Worm (Caenorhabditis elegans): ENCODE measurements around the gene dsc-1.

dsc-1 gene

ce11 chrX:15076042-15076565 is 41.5 kb upstream of the dsc-1 start, which contains the start of the genes H40L08.3 and H40L08.9 (continued):
- TF ChIP-seq lsl-1 (GFP tag; optimal IDR thresholded peaks at IDR 0.05) (no peak), Y56A3A.18 (GFP tag; IDR thresholded peaks at IDR 0.05) (no peak), mes-4 (tag; optimal IDR thresholded peaks at IDR 0.05) (no peak), athp-1 (tag; optimal IDR thresholded peaks at IDR 0.05) (no peak), attf-3 (GFP tag; conservative IDR thresholded peaks at IDR 0.05) (no peak), mel-28 (tag; optimal IDR thresholded peaks at IDR 0.05; ENCODE audit: borderline replicate concordance) (peak; percentile 6), zim-3 (tag; optimal IDR thresholded peaks at IDR 0.05) (peak; percentile 42), snpc-1.1 (tag; optimal IDR thresholded peaks at IDR 0.05; ENCODE audit: insufficient read depth) (no peak), ztf-22 (GFP tag; optimal IDR thresholded peaks at IDR 0.05) (peak; percentile 22), zfh-2 (GFP tag; conservative IDR thresholded peaks at IDR 0.05) (no peak), F57C9.4 (tag; optimal IDR thresholded peaks at IDR 0.05) (no peak), aptf-2 (GFP tag; conservative IDR thresholded peaks at IDR 0.05) (no peak), let-526 (GFP tag; IDR thresholded peaks at IDR 0.05) (no peak), sea-2 (GFP tag; IDR thresholded peaks at IDR 0.05) (no peak), ceh-58 (GFP tag; IDR thresholded peaks at IDR 0.05) (no peak), Y79H2A.3 (GFP tag; conservative IDR thresholded peaks at IDR 0.05) (no peak), ekl-4 (GFP tag; IDR thresholded peaks at IDR 0.05) (no peak), F39B2.1 (GFP tag; IDR thresholded peaks at IDR 0.05) (no peak), egl-44 (GFP tag; IDR thresholded peaks at IDR 0.05) (no peak), ceh-100 (GFP tag; IDR thresholded peaks at IDR 0.05) (no peak), chd-7 (tag; optimal IDR thresholded peaks at IDR 0.05) (no peak), pbrm-1 (GFP tag; IDR thresholded peaks at IDR 0.05) (no peak), nfya-1 (tag; optimal IDR thresholded peaks at IDR 0.05; ENCODE audit: borderline replicate concordance, insufficient read depth) (no peak), ztf-25 (GFP tag; IDR thresholded peaks at IDR 0.05) (no peak), nfya-2 (GFP tag; IDR thresholded peaks at IDR 0.05) (0 out of 2 replicates have a peak, but pooled peaks have one; percentile 51), Y95B8A.8 (GFP tag; IDR thresholded peaks at IDR 0.05) (no peak), T26A5.8 (tag; optimal IDR thresholded peaks at IDR 0.05) (no peak), F23B12.7 (tag; optimal IDR thresholded peaks at IDR 0.05; ENCODE audit: insufficient read depth) (no peak), gei-17 (GFP tag; optimal IDR thresholded peaks at IDR 0.05) (peak; percentile 22), ztf-26 (tag; optimal IDR thresholded peaks at IDR 0.05) (peak; percentile 77), repo-1 (tag; optimal IDR thresholded peaks at IDR 0.05) (no peak), ceh-79 (tag; optimal IDR thresholded peaks at IDR 0.05) (no peak), ztf-18 (tag; optimal IDR thresholded peaks at IDR 0.05) (no peak), cebp-2 (GFP tag; IDR thresholded peaks at IDR 0.05) (no peak), lin-35 (GFP tag; optimal IDR thresholded peaks at IDR 0.05) (no peak), snpc-4 (GFP tag; optimal IDR thresholded peaks at IDR 0.05) (no peak), snpc-4 (tag; optimal IDR thresholded peaks at IDR 0.05) (no peak), nhr-80 (tag; optimal IDR thresholded peaks at IDR 0.05) (no peak), F57A8.1 (GFP tag; optimal IDR thresholded peaks at IDR 0.05) (no peak)

- no peak for TF ChIP-seq nhr-90 (tag; optimal IDR thresholded peaks at IDR 0.05)
- TF ChIP-seq Y67H2A.10 (GFP tag; conservative IDR thresholded peaks at IDR 0.05), result no peak
- TF ChIP-seq snpc-1.1 (tag; optimal IDR thresholded peaks at IDR 0.05; ENCODE audit: insufficient read depth), result peak; percentile 30
- TF ChIP-seq ama-1 (optimal IDR thresholded peaks at IDR 0.05), result no peak
- TF ChIP-seq ama-1 (GFP tag; optimal IDR thresholded peaks at IDR 0.05), result no peak
- no peak for TF ChIP-seq efl-1 (GFP tag; optimal IDR thresholded peaks at IDR 0.05)
- TF ChIP-seq him-1 (tag; optimal IDR thresholded peaks at IDR 0.05), result no peak
- no peak for TF ChIP-seq snpc-4 (GFP tag; optimal IDR thresholded peaks at IDR 0.05)
- peak in 2 of 4 experiments; percentile 51 to 80 for TF ChIP-seq snpc-4 (tag; optimal IDR thresholded peaks at IDR 0.05)
- TF ChIP-seq Y95B8A.8 (GFP tag; IDR thresholded peaks at IDR 0.05), result 0 out of 2 replicates have a peak, but pooled peaks have one; percentile 7
- no peak for TF ChIP-seq B0336.3 (GFP tag; IDR thresholded peaks at IDR 0.05)
- TF ChIP-seq ztf-28 (GFP tag; IDR thresholded peaks at IDR 0.05), result no peak
- no peak for TF ChIP-seq hmg-20 (GFP tag; IDR thresholded peaks at IDR 0.05)
Observed at ce11 chrX:15075170-15075569, 40.5 kb upstream of the dsc-1 start.
